Worm (Caenorhabditis elegans) whole organism, early embryonic: Measurements from ENCODE around the gene sre-56.

Experiments
- B0310.2 ChIP-seq: sonication (generic microtip); optimal IDR thresholded peaks from 2 replicates; lab custom pipeline; 2016; ENCODE audit warnings: mild to moderate bottlenecking, missing genetic modification characterization, missing compliant biosample characterization
- aly-1 ChIP-seq: sonication (generic microtip); optimal IDR thresholded peaks from 2 replicates; lab custom pipeline; 2016; ENCODE audit warnings: missing genetic modification characterization, missing compliant biosample characterization
- ceh-36 ChIP-seq: sonication (generic microtip); optimal IDR thresholded peaks from 2 replicates; lab custom pipeline; 2016; ENCODE audit warnings: missing genetic modification characterization, inconsistent platforms, missing compliant biosample characterization
- ets-7 ChIP-seq: sonication (generic microtip); optimal IDR thresholded peaks from 2 replicates; lab custom pipeline; 2016; ENCODE audit warnings: missing genotype, missing genetic modification characterization, missing compliant biosample characterization
- hmbx-1 ChIP-seq: sonication (generic microtip); optimal IDR thresholded peaks from 2 replicates; lab custom pipeline; 2016; ENCODE audit warnings: mild to moderate bottlenecking, missing genetic modification characterization, missing compliant biosample characterization
- tra-4 ChIP-seq: sonication (generic microtip); optimal IDR thresholded peaks from 2 replicates; lab custom pipeline; 2017; ENCODE audit warnings: missing genetic modification characterization, missing compliant biosample characterization

DNA sequence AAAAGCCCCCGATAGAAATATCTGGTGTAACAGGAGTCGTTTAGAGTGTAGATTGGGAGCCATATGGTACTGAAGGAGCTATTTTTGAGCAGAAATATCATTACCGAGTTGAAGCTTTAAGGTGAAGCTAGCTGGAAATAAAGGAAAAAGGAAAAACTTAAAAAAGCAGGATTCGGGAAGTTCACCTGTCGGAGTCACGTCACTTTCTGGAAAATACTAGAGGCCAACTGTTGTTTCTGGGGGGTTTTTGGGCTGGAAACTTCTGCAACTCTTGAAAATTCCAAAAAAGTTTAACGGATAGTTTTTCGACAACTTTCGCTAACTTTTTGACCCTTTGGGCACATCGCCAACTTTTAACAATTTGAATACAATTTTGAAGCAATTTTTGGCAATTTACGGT lies 954 bp upstream of the sre-56 start, which contains the start of gene sre-53:
- no peak for TF ChIP-seq B0310.2 (tag; lab: Kevin White, UChicago)
- TF ChIP-seq tra-4 (tag; lab: Kevin White, UChicago): no peak
- no peak for TF ChIP-seq hmbx-1 (tag; lab: Kevin White, UChicago)
- no peak for TF ChIP-seq ceh-36 (tag; lab: Kevin White, UChicago)
- TF ChIP-seq aly-1 (tag; lab: Kevin White, UChicago): no peak
- TF ChIP-seq ets-7: no peak
